Worm (Caenorhabditis elegans) whole organism, young adult: ENCODE results near the gene C33F10.8.

Experiments used
- F22D6.2 ChIP-seq: sonication (generic microtip); optimal IDR thresholded peaks from 2 replicates; lab custom pipeline; 2016; ENCODE audit warnings: mild to moderate bottlenecking, missing genetic modification characterization, missing compliant biosample characterization
- F23B12.7 ChIP-seq: sonication (generic microtip); optimal IDR thresholded peaks from 2 replicates; lab custom pipeline; 2017; ENCODE audit warnings: missing genetic modification characterization, mild to moderate bottlenecking, missing compliant biosample characterization, antibody characterized with exemption, moderate library complexity; ENCODE audit not compliant: insufficient read depth
- F39B2.1 ChIP-seq: fragments of 200-800 bp; sonication (Bioruptor generic); IDR thresholded peaks from 2 replicates; pipeline ENCODE4 v1.3.6; 2022; ENCODE audit warnings: missing genetic modification reagents, missing genetic modification characterization, missing compliant biosample characterization
- F49E8.2 ChIP-seq: sonication (generic microtip); optimal IDR thresholded peaks from 3 replicates; lab custom pipeline; 2017; ENCODE audit warnings: missing genetic modification characterization, mild to moderate bottlenecking, missing compliant biosample characterization, antibody characterized with exemption, moderate library complexity; ENCODE audit not compliant: insufficient read depth
- K11D2.4 ChIP-seq: fragments of 200-800 bp; sonication (Bioruptor generic); IDR thresholded peaks from 2 replicates; pipeline ENCODE4 v1.3.6; 2022; ENCODE audit warnings: missing genetic modification reagents, missing genetic modification characterization, missing compliant biosample characterization
- Y53F4B.3 ChIP-seq: fragments of 200-800 bp; sonication (Bioruptor generic); IDR thresholded peaks from 2 replicates; pipeline ENCODE4 v1.3.6; 2022; ENCODE audit warnings: missing genetic modification reagents, missing genetic modification characterization, missing compliant biosample characterization
- Y53G8AR.9 ChIP-seq: fragments of 200-800 bp; sonication (Bioruptor generic); conservative IDR thresholded peaks from 2 replicates; pipeline ENCODE4 v1.3.6; 2022; ENCODE audit warnings: missing genetic modification reagents, missing genetic modification characterization, missing compliant biosample characterization
- Y79H2A.3 ChIP-seq: fragments of 200-800 bp; sonication (Bioruptor generic); conservative IDR thresholded peaks from 2 replicates; pipeline ENCODE4 v1.3.6; 2022; ENCODE audit warnings: missing genetic modification reagents, missing genetic modification characterization, missing compliant biosample characterization
- ZK185.1 ChIP-seq: sonication (generic microtip); optimal IDR thresholded peaks from 2 replicates; lab custom pipeline; 2016; ENCODE audit warnings: mild to moderate bottlenecking, missing genetic modification characterization, missing compliant biosample characterization; ENCODE audit not compliant: poor library complexity, severe bottlenecking
- ama-1 ChIP-seq, 3 experiments: fragments of 150-350 bp in 1 of 3; sonication (generic microtip) in 2 of 3; optimal IDR thresholded peaks; 2 replicates each; lab custom pipeline; 2014 to 2018; ENCODE audit warnings: missing biosample characterization in 2 of 3, missing genetic modification characterization in 2 of 3, missing genetic modification reagents in 2 of 3
- aptf-2 ChIP-seq: fragments of 200-800 bp; sonication (Bioruptor generic); conservative IDR thresholded peaks from 2 replicates; pipeline ENCODE4 v1.3.6; 2022; ENCODE audit warnings: missing genetic modification reagents, missing genetic modification characterization, missing compliant biosample characterization
- atf-7 ChIP-seq: sonication (generic microtip); optimal IDR thresholded peaks from 2 replicates; lab custom pipeline; 2017; ENCODE audit warnings: mild to moderate bottlenecking, missing genetic modification characterization, missing compliant biosample characterization
- attf-3 ChIP-seq: fragments of 200-800 bp; sonication (Bioruptor generic); conservative IDR thresholded peaks from 2 replicates; pipeline ENCODE4 v1.3.6; 2022; ENCODE audit warnings: missing genetic modification reagents, missing genetic modification characterization, missing compliant biosample characterization
- attf-5 ChIP-seq: fragments of 200-800 bp; sonication (Bioruptor generic); optimal IDR thresholded peaks from 2 replicates; lab custom pipeline; 2018; ENCODE audit warnings: mild to moderate bottlenecking, missing genetic modification characterization, missing compliant biosample characterization
- bed-2 ChIP-seq: fragments of 200-800 bp; sonication (Bioruptor generic); IDR thresholded peaks from 2 replicates; pipeline ENCODE4 v1.3.6; 2022; ENCODE audit warnings: missing genetic modification reagents, missing genetic modification characterization, missing compliant biosample characterization
- ccch-3 ChIP-seq: fragments of 200-800 bp; sonication (Bioruptor generic); optimal IDR thresholded peaks from 2 replicates; lab custom pipeline; 2018; ENCODE audit warnings: mild to moderate bottlenecking, missing genetic modification characterization, missing compliant biosample characterization
- cebp-1 ChIP-seq, 2 experiments: fragments of 200-800 bp in 1 of 2; sonication (Bioruptor generic) in 1 of 2; sonication (generic microtip) in 1 of 2; IDR thresholded peaks in 1 of 2; optimal IDR thresholded peaks in 1 of 2; 2 replicates each; pipeline versions ENCODE4 v1.3.6 to Lab custom; 2017 to 2022; ENCODE audit warnings: missing compliant biosample characterization in 2 of 2, missing genetic modification characterization in 2 of 2, mild to moderate bottlenecking in 1 of 2, missing genetic modification reagents in 1 of 2, moderate library complexity in 1 of 2
- ceh-27 ChIP-seq: fragments of 200-800 bp; sonication (Bioruptor generic); optimal IDR thresholded peaks from 2 replicates; lab custom pipeline; 2018; ENCODE audit warnings: mild to moderate bottlenecking, missing genetic modification characterization, moderate library complexity, missing compliant biosample characterization
- ceh-40 ChIP-seq: fragments of 200-800 bp; sonication (Bioruptor generic); IDR thresholded peaks from 2 replicates; pipeline ENCODE4 v1.3.6; 2022; ENCODE audit warnings: missing genetic modification characterization, missing compliant biosample characterization
- ceh-58 ChIP-seq: fragments of 200-800 bp; sonication (Bioruptor generic); IDR thresholded peaks from 2 replicates; pipeline ENCODE4 v1.3.6; 2022; ENCODE audit warnings: missing genetic modification characterization, missing compliant biosample characterization
- dpl-1 ChIP-seq: fragments of 150-350 bp; optimal IDR thresholded peaks from 2 replicates; lab custom pipeline; 2014; ENCODE audit warnings: missing biosample characterization, missing genetic modification reagents, missing genetic modification characterization
- efl-1 ChIP-seq: fragments of 150-350 bp; optimal IDR thresholded peaks from 2 replicates; lab custom pipeline; 2014; ENCODE audit warnings: missing biosample characterization, missing genetic modification reagents, missing genetic modification characterization
- ekl-4 ChIP-seq: fragments of 200-800 bp; sonication (Bioruptor generic); IDR thresholded peaks from 2 replicates; pipeline ENCODE4 v1.3.6; 2022; ENCODE audit warnings: missing genetic modification reagents, missing genetic modification characterization, missing compliant biosample characterization
- hlh-26 ChIP-seq: fragments of 200-800 bp; sonication (Bioruptor generic); conservative IDR thresholded peaks from 2 replicates; pipeline ENCODE4 v1.3.6; 2022; ENCODE audit warnings: missing genetic modification reagents, missing genetic modification characterization, missing compliant biosample characterization
- let-607 ChIP-seq, 2 experiments: fragments of 200-800 bp in 1 of 2; sonication (Bioruptor generic) in 1 of 2; sonication (generic microtip) in 1 of 2; optimal IDR thresholded peaks; 2 replicates each; lab custom pipeline; 2016 to 2018; ENCODE audit warnings: mild to moderate bottlenecking in 2 of 2, missing compliant biosample characterization in 2 of 2, missing genetic modification characterization in 2 of 2, moderate library complexity in 2 of 2, missing genotype in 1 of 2
- lin-54 ChIP-seq: fragments of 200-800 bp; sonication (Bioruptor generic); optimal IDR thresholded peaks from 2 replicates; lab custom pipeline; 2018; ENCODE audit warnings: mild to moderate bottlenecking, missing genetic modification characterization, missing compliant biosample characterization
- lsl-1 ChIP-seq: fragments of 200-800 bp; sonication (Bioruptor generic); optimal IDR thresholded peaks from 2 replicates; lab custom pipeline; 2018; ENCODE audit warnings: mild to moderate bottlenecking, missing genetic modification characterization, moderate library complexity, missing compliant biosample characterization
- madf-10 ChIP-seq: sonication (generic microtip); optimal IDR thresholded peaks from 2 replicates; lab custom pipeline; 2016; ENCODE audit warnings: mild to moderate bottlenecking, missing genetic modification characterization, missing compliant biosample characterization
- madf-6 ChIP-seq: fragments of 200-800 bp; sonication (Bioruptor generic); IDR thresholded peaks from 2 replicates; pipeline ENCODE4 v1.3.6; 2022; ENCODE audit warnings: missing genetic modification reagents, missing genetic modification characterization, missing compliant biosample characterization
- nfya-2 ChIP-seq: fragments of 200-800 bp; sonication (Bioruptor generic); IDR thresholded peaks from 2 replicates; pipeline ENCODE4 v1.3.6; 2022; ENCODE audit warnings: missing genetic modification reagents, missing genetic modification characterization, missing compliant biosample characterization
- nhr-90 ChIP-seq: sonication (generic microtip); optimal IDR thresholded peaks from 2 replicates; lab custom pipeline; 2016; ENCODE audit warnings: missing genotype, mild to moderate bottlenecking, missing genetic modification characterization, missing compliant biosample characterization
- rpc-1 ChIP-seq, 2 experiments: fragments of 150-350 bp in 1 of 2; sonication (generic microtip) in 1 of 2; optimal IDR thresholded peaks; 2 replicates each; lab custom pipeline; 2014 to 2018; ENCODE audit warnings: missing biosample characterization in 1 of 2, missing genetic modification characterization in 1 of 2, missing genetic modification reagents in 1 of 2, missing genotype in 1 of 2
- snpc-1.1 ChIP-seq: sonication (generic microtip); optimal IDR thresholded peaks from 2 replicates; lab custom pipeline; 2017; ENCODE audit warnings: missing genetic modification characterization, mild to moderate bottlenecking, missing compliant biosample characterization, antibody characterized with exemption, moderate library complexity, missing genotype, missing genetic modification reagents; ENCODE audit not compliant: insufficient read depth
- snpc-1.3 ChIP-seq: sonication (generic microtip); optimal IDR thresholded peaks from 2 replicates; lab custom pipeline; 2017; ENCODE audit warnings: missing genetic modification characterization, mild to moderate bottlenecking, missing compliant biosample characterization, antibody characterized with exemption, moderate library complexity, missing genotype, missing genetic modification reagents; ENCODE audit not compliant: insufficient read depth
- somi-1 ChIP-seq: fragments of 200-800 bp; sonication (Bioruptor generic); optimal IDR thresholded peaks from 2 replicates; lab custom pipeline; 2018; ENCODE audit warnings: mild to moderate bottlenecking, missing genetic modification characterization, missing compliant biosample characterization
- tbp1 ChIP-seq: fragments of 200-800 bp; sonication (Bioruptor generic); optimal IDR thresholded peaks from 2 replicates; lab custom pipeline; 2018; ENCODE audit warnings: mild to moderate bottlenecking, missing genetic modification characterization, missing compliant biosample characterization
- tbx-9 ChIP-seq: sonication (generic microtip); optimal IDR thresholded peaks from 2 replicates; lab custom pipeline; 2016; ENCODE audit warnings: borderline replicate concordance, missing genetic modification characterization, inconsistent platforms, missing compliant biosample characterization
- tlf-1 ChIP-seq: fragments of 200-800 bp; sonication (Bioruptor generic); optimal IDR thresholded peaks from 2 replicates; lab custom pipeline; 2018; ENCODE audit warnings: mild to moderate bottlenecking, missing genetic modification characterization, missing compliant biosample characterization
- xnd-1 ChIP-seq: sonication (generic microtip); optimal IDR thresholded peaks from 2 replicates; lab custom pipeline; 2016; ENCODE audit warnings: missing genotype, missing genetic modification reagents, missing genetic modification characterization, missing compliant biosample characterization
- zfh-2 ChIP-seq: fragments of 200-800 bp; sonication (Bioruptor generic); conservative IDR thresholded peaks from 2 replicates; pipeline ENCODE4 v1.3.6; 2022; ENCODE audit warnings: missing genetic modification reagents, missing genetic modification characterization, missing compliant biosample characterization
- ztf-25 ChIP-seq: fragments of 200-800 bp; sonication (Bioruptor generic); IDR thresholded peaks from 2 replicates; pipeline ENCODE4 v1.3.6; 2022; ENCODE audit warnings: missing genetic modification reagents, missing genetic modification characterization, missing compliant biosample characterization

Gene C33F10.8

ce11 chrII:4855489-4855888 lies 30.5 kb upstream of the C33F10.8 start:
- TF ChIP-seq madf-10 (tag; lab: Kevin White, UChicago) = no peak
- no peak for TF ChIP-seq ccch-3 (GFP tag; lab: Kevin White, UChicago)
- TF ChIP-seq xnd-1 = no peak
- TF ChIP-seq F49E8.2 (tag; lab: Kevin White, UChicago) = no peak
- 0 out of 2 replicates have a peak, but pooled peaks have one; percentile 19 for TF ChIP-seq K11D2.4 (GFP tag; lab: Robert Waterston, UW)

ce11 chrII:4854761-4855160 lies 29.7 kb upstream of the C33F10.8 start:
- no peak for TF ChIP-seq Y79H2A.3 (GFP tag; lab: Robert Waterston, UW)
- no peak for TF ChIP-seq cebp-1 (GFP tag; IDR thresholded peaks at IDR 0.05; lab: Robert Waterston, UW)
- peak; percentile 66 for TF ChIP-seq cebp-1 (tag; optimal IDR thresholded peaks at IDR 0.05; lab: Kevin White, UChicago)

ce11 chrII:4851594-4852106 lies 26.6 kb upstream of the C33F10.8 start, which contains the start of gene dnj-9:
TSS of gene dnj-9 (plus strand) at chrII:4852056.
- TF ChIP-seq tbp1 (GFP tag; lab: Kevin White, UChicago) = peak; percentile 75
- TF ChIP-seq let-607 (tag; optimal IDR thresholded peaks at IDR 0.05; lab: Kevin White, UChicago) = peak; percentile 41 to 82
- peak; percentile 92 for TF ChIP-seq snpc-1.3
- TF ChIP-seq somi-1 = peak; percentile 53
- TF ChIP-seq snpc-1.1 (tag; lab: Kevin White, UChicago) = peak; percentile 28
- TF ChIP-seq nfya-2 (GFP tag; lab: Robert Waterston, UW) = no peak
- TF ChIP-seq K11D2.4 (GFP tag; lab: Robert Waterston, UW) = peak; percentile 94
- TF ChIP-seq rpc-1 (optimal IDR thresholded peaks at IDR 0.05; lab: Kevin White, UChicago) = no peak
- no peak for TF ChIP-seq rpc-1 (tag; optimal IDR thresholded peaks at IDR 0.05; lab: Kevin White, UChicago)
- TF ChIP-seq dpl-1 (GFP tag; lab: Kevin White, UChicago) = peak; percentile 97
- no peak for TF ChIP-seq nhr-90
- TF ChIP-seq F23B12.7 (tag; lab: Kevin White, UChicago) = peak; percentile 92
- peak; percentile 93 for TF ChIP-seq tlf-1 (GFP tag; lab: Kevin White, UChicago)
- peak; percentile 95 for TF ChIP-seq ZK185.1 (tag; lab: Kevin White, UChicago)
- TF ChIP-seq bed-2 (GFP tag; lab: Robert Waterston, UW) = no peak
- TF ChIP-seq lin-54 (GFP tag; lab: Kevin White, UChicago) = peak; percentile 99
- TF ChIP-seq ztf-25 = 0 out of 2 replicates have a peak, but pooled peaks have one; percentile 41
- TF ChIP-seq ceh-40 (GFP tag; lab: Robert Waterston, UW) = peak; percentile 51; the same call in 1 of the 2 replicates
- TF ChIP-seq Y53G8AR.9 (GFP tag; lab: Robert Waterston, UW) = peak; percentile 98
- TF ChIP-seq lsl-1 = peak; percentile 82
- TF ChIP-seq tbx-9 = no peak
- no peak for TF ChIP-seq ceh-58 (GFP tag; lab: Robert Waterston, UW)
- peak; percentile 68 for TF ChIP-seq attf-3 (GFP tag; lab: Robert Waterston, UW)
- TF ChIP-seq F39B2.1 (GFP tag; lab: Robert Waterston, UW) = peak; percentile 75
- TF ChIP-seq ekl-4 (GFP tag; lab: Robert Waterston, UW) = peak; percentile 96
- TF ChIP-seq efl-1 (GFP tag; lab: Kevin White, UChicago) = peak; percentile 91
- TF ChIP-seq hlh-26 (GFP tag; lab: Robert Waterston, UW) = no peak
- peak; percentile 82 for TF ChIP-seq atf-7 (tag; lab: Kevin White, UChicago)
- peak; percentile 83 for TF ChIP-seq ceh-27 (GFP tag; lab: Kevin White, UChicago)
- no peak for TF ChIP-seq aptf-2 (GFP tag; lab: Robert Waterston, UW)
- TF ChIP-seq madf-10 (tag; lab: Kevin White, UChicago) = peak; percentile 71
- TF ChIP-seq F22D6.2 (tag; lab: Kevin White, UChicago) = peak; percentile 87
- TF ChIP-seq zfh-2 (GFP tag; lab: Robert Waterston, UW) = no peak
- TF ChIP-seq madf-6 = peak; percentile 95
- no peak for TF ChIP-seq Y53F4B.3 (GFP tag; lab: Robert Waterston, UW)
- TF ChIP-seq attf-5 (GFP tag; lab: Kevin White, UChicago) = peak; percentile 95
- TF ChIP-seq ama-1 (optimal IDR thresholded peaks at IDR 0.05; lab: Kevin White, UChicago) = no peak
- peak in 1 of 2 experiments; percentile 62 for TF ChIP-seq ama-1 (GFP tag; optimal IDR thresholded peaks at IDR 0.05; lab: Kevin White, UChicago)
